Worm (Caenorhabditis elegans) whole organism, L2 larva: Measurements from ENCODE around the gene ZK688.5.

Experiments used
- C34F6.9 ChIP-seq: fragments of 150-350 bp; optimal IDR thresholded peaks from 2 replicates; lab custom pipeline; 2014; ENCODE audit warnings: missing biosample characterization, missing genetic modification characterization
- F13H6.1 ChIP-seq: sonication (generic microtip); optimal IDR thresholded peaks from 2 replicates; lab custom pipeline; 2016; ENCODE audit warnings: missing genetic modification characterization, missing compliant biosample characterization
- R02D3.7 ChIP-seq: fragments of 150-350 bp; optimal IDR thresholded peaks from 2 replicates; lab custom pipeline; 2014; ENCODE audit warnings: missing biosample characterization, missing genetic modification characterization
- Y55F3AM.14 ChIP-seq: fragments of 200-800 bp; sonication (Bioruptor generic); optimal IDR thresholded peaks from 2 replicates; lab custom pipeline; 2018; ENCODE audit warnings: mild to moderate bottlenecking, missing genetic modification characterization, missing compliant biosample characterization
- ZK546.5 ChIP-seq: sonication (generic microtip); optimal IDR thresholded peaks from 2 replicates; lab custom pipeline; 2017; ENCODE audit warnings: missing biosample characterization, missing genetic modification characterization
- alr-1 ChIP-seq: fragments of 150-350 bp; optimal IDR thresholded peaks from 2 replicates; lab custom pipeline; 2014; ENCODE audit warnings: missing biosample characterization, missing genetic modification characterization
- aly-2 ChIP-seq: fragments of 150-350 bp; optimal IDR thresholded peaks from 2 replicates; lab custom pipeline; 2014; ENCODE audit warnings: missing biosample characterization, missing genetic modification characterization
- ceh-16 ChIP-seq: fragments of 150-350 bp; optimal IDR thresholded peaks from 2 replicates; lab custom pipeline; 2014; ENCODE audit warnings: missing biosample characterization, missing genetic modification characterization
- ceh-82 ChIP-seq: fragments of 150-350 bp; optimal IDR thresholded peaks from 2 replicates; lab custom pipeline; 2014; ENCODE audit warnings: missing biosample characterization, missing genetic modification characterization
- crh-2 ChIP-seq: sonication (generic microtip); optimal IDR thresholded peaks from 2 replicates; lab custom pipeline; 2017; ENCODE audit warnings: missing biosample characterization, missing genetic modification characterization
- dmd-4 ChIP-seq: sonication (generic microtip); optimal IDR thresholded peaks from 2 replicates; lab custom pipeline; 2017; ENCODE audit warnings: missing biosample characterization, missing genetic modification characterization
- egl-27 ChIP-seq: sonication (generic microtip); optimal IDR thresholded peaks from 3 replicates; lab custom pipeline; 2017; ENCODE audit warnings: missing biosample characterization, missing genetic modification reagents, missing genetic modification characterization
- elt-1 ChIP-seq: fragments of 150-350 bp; optimal IDR thresholded peaks from 2 replicates; lab custom pipeline; 2014; ENCODE audit warnings: missing biosample characterization, missing genetic modification characterization
- fos-1 ChIP-seq: fragments of 150-350 bp; optimal IDR thresholded peaks from 2 replicates; lab custom pipeline; 2014; ENCODE audit warnings: missing biosample characterization, missing genetic modification characterization
- gmeb-1 ChIP-seq: fragments of 150-350 bp; optimal IDR thresholded peaks from 2 replicates; lab custom pipeline; 2014; ENCODE audit warnings: missing biosample characterization, missing genetic modification characterization
- lin-13 ChIP-seq: fragments of 150-350 bp; optimal IDR thresholded peaks from 2 replicates; lab custom pipeline; 2014; ENCODE audit warnings: missing biosample characterization, missing genetic modification reagents, missing genetic modification characterization
- lsy-2 ChIP-seq, 2 experiments: fragments of 150-350 bp in 1 of 2; sonication (generic microtip) in 1 of 2; optimal IDR thresholded peaks; 2 replicates each; lab custom pipeline; 2014 to 2017; ENCODE audit warnings: missing biosample characterization in 2 of 2, missing genetic modification characterization in 2 of 2
- mab-5 ChIP-seq: fragments of 150-350 bp; optimal IDR thresholded peaks from 2 replicates; lab custom pipeline; 2014; ENCODE audit warnings: missing biosample characterization, missing genetic modification characterization
- mbf-1 ChIP-seq: sonication (generic microtip); optimal IDR thresholded peaks from 2 replicates; lab custom pipeline; 2017; ENCODE audit warnings: missing biosample characterization, missing genetic modification characterization
- mdl-1 ChIP-seq, 2 experiments: fragments of 150-350 bp in 1 of 2; sonication (generic microtip) in 1 of 2; optimal IDR thresholded peaks; 2 replicates each; lab custom pipeline; 2017; ENCODE audit warnings: missing biosample characterization in 2 of 2, missing genetic modification characterization in 2 of 2
- nhr-10 ChIP-seq: sonication (generic microtip); optimal IDR thresholded peaks from 2 replicates; lab custom pipeline; 2017; ENCODE audit warnings: missing biosample characterization, missing genetic modification characterization
- nhr-12 ChIP-seq: fragments of 150-350 bp; optimal IDR thresholded peaks from 2 replicates; lab custom pipeline; 2014; ENCODE audit warnings: missing biosample characterization, missing genetic modification characterization
- nhr-129 ChIP-seq: fragments of 150-350 bp; optimal IDR thresholded peaks from 2 replicates; lab custom pipeline; 2014; ENCODE audit warnings: missing biosample characterization, missing genetic modification characterization
- nhr-23 ChIP-seq: fragments of 150-350 bp; optimal IDR thresholded peaks from 2 replicates; lab custom pipeline; 2014; ENCODE audit warnings: missing biosample characterization, missing genetic modification reagents, missing genetic modification characterization
- nhr-237 ChIP-seq: fragments of 150-350 bp; optimal IDR thresholded peaks from 2 replicates; lab custom pipeline; 2014; ENCODE audit warnings: missing biosample characterization, missing genetic modification characterization
- nhr-6 ChIP-seq: fragments of 150-350 bp; optimal IDR thresholded peaks from 2 replicates; lab custom pipeline; 2014; ENCODE audit warnings: missing biosample characterization, missing genetic modification characterization
- nhr-77 ChIP-seq: fragments of 150-350 bp; optimal IDR thresholded peaks from 2 replicates; lab custom pipeline; 2014; ENCODE audit warnings: missing biosample characterization, missing genetic modification characterization
- peb-1 ChIP-seq: fragments of 150-350 bp; optimal IDR thresholded peaks from 2 replicates; lab custom pipeline; 2014; ENCODE audit warnings: missing biosample characterization, missing genetic modification characterization
- skn-1 ChIP-seq: sonication (generic microtip); optimal IDR thresholded peaks from 2 replicates; lab custom pipeline; 2017; ENCODE audit warnings: missing biosample characterization, missing genetic modification characterization
- sma-3 ChIP-seq: sonication (generic microtip); optimal IDR thresholded peaks from 2 replicates; lab custom pipeline; 2016; ENCODE audit warnings: missing genetic modification reagents, missing genetic modification characterization, missing compliant biosample characterization
- sma-9 ChIP-seq, 2 experiments: fragments of 150-350 bp in 1 of 2; sonication (generic microtip) in 1 of 2; optimal IDR thresholded peaks; 2 replicates each; lab custom pipeline; 2014 to 2016; ENCODE audit warnings: missing genetic modification characterization in 2 of 2, mild to moderate bottlenecking in 1 of 2, missing biosample characterization in 1 of 2, missing compliant biosample characterization in 1 of 2, missing genetic modification reagents in 1 of 2, moderate library complexity in 1 of 2
- snpc-4 ChIP-seq: fragments of 150-350 bp; optimal IDR thresholded peaks from 2 replicates; lab custom pipeline; 2014; ENCODE audit warnings: missing biosample characterization, missing genetic modification characterization
- unc-39 ChIP-seq: fragments of 150-350 bp; optimal IDR thresholded peaks from 2 replicates; lab custom pipeline; 2014; ENCODE audit warnings: missing biosample characterization, missing genetic modification characterization
- unc-55 ChIP-seq: fragments of 150-350 bp; sonication (generic microtip); optimal IDR thresholded peaks from 3 replicates; lab custom pipeline; 2014; ENCODE audit warnings: missing biosample characterization, missing genetic modification reagents, missing genetic modification characterization
- zag-1 ChIP-seq: fragments of 150-350 bp; optimal IDR thresholded peaks from 2 replicates; lab custom pipeline; 2014; ENCODE audit warnings: missing biosample characterization, missing genetic modification characterization
- ztf-11 ChIP-seq: sonication (generic microtip); optimal IDR thresholded peaks from 2 replicates; lab custom pipeline; 2017; ENCODE audit warnings: missing biosample characterization, missing genetic modification characterization
- ztf-4 ChIP-seq: fragments of 150-350 bp; optimal IDR thresholded peaks from 2 replicates; lab custom pipeline; 2014; ENCODE audit warnings: missing biosample characterization, missing genetic modification characterization

ZK688.5 gene

DNA sequence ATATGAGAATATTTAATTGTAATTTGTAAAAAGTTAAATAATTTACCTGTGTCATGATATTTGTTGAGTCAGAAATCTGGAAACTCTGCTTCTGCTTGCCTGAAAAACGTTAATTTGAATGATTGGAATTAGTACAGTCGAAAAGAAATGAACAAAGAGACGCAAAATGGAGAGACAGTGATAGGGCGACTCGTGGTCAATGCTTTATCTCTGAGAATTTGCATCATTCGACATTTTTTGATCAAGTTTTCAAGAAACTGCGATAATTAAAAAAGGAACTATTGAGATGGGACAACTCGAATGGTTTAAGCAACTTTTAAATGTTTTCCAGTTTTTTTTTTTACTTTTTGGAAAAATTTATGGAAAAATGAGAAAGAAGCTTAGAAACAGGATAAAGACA is 30.5 kb downstream of the ZK688.5 start, which contains the start of gene cuc-1:
Gene cuc-1 (minus strand): TSS at position 101 of the 400 bp plus-strand sequence.
- peak; percentile 10 for TF ChIP-seq fos-1 (tag; lab: Kevin White, UChicago)
- no peak for TF ChIP-seq gmeb-1 (tag; lab: Kevin White, UChicago)
- no peak for TF ChIP-seq mab-5 (tag; lab: Kevin White, UChicago)

ce11 chrIII:7859313-7859712 is 32.1 kb downstream of the ZK688.5 start, which contains the start of gene tomm-7:
tomm-7 (plus strand) TSS chrIII:7859613.
- TF ChIP-seq nhr-23 (tag; lab: Kevin White, UChicago) (no peak), mdl-1 (tag; optimal IDR thresholded peaks at IDR 0.05; lab: Kevin White, UChicago) (no peak), nhr-10 (tag; lab: Kevin White, UChicago) (no peak), nhr-237 (tag; lab: Kevin White, UChicago) (no peak), zag-1 (tag; lab: Kevin White, UChicago) (no peak), egl-27 (tag; lab: Kevin White, UChicago) (no peak), nhr-6 (tag; lab: Kevin White, UChicago) (no peak), ZK546.5 (no peak), mbf-1 (tag; lab: Kevin White, UChicago) (no peak), R02D3.7 (no peak), snpc-4 (tag; lab: Kevin White, UChicago) (no peak), dmd-4 (no peak), nhr-77 (tag; lab: Kevin White, UChicago) (no peak), nhr-12 (no peak), F13H6.1 (tag; lab: Kevin White, UChicago) (no peak), lin-13 (GFP tag; lab: Kevin White, UChicago) (no peak), nhr-129 (no peak), lsy-2 (tag; optimal IDR thresholded peaks at IDR 0.05; lab: Kevin White, UChicago) (no peak), elt-1 (tag; lab: Kevin White, UChicago) (no peak)

DNA sequence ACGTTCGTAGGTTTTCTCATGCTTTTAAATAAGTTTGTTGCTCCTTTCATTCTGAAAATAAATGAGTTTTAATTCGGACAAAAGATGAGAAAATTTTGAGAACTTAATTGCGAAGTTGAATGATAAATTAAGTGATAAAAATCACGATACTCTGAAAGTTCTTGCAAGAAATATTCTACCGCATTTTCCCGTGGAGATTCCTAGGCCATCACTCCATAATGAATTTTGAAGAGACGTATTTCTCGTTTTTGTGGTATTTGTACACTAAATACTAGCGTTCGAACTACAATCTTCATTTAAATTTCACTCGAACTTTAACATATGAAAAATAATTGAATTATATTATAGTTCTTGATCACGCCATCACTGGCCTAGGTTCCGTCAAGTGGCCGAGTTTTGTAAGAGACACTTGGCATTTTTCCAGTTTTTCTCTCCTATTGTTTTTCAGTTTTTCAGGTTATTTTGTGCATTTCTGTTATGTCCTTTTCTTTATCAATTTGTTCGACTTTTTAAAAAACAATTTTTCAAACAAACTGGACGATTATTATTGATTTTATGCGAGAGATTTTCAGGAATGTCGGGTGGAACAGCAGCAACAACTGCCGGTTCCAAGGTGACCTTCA is 32.9 kb downstream of the ZK688.5 start, which contains the start of the genes coq-5 and ufm-1:
Gene coq-5 (minus strand): TSS at position 51 of the 623 bp plus-strand sequence.
Gene ufm-1 (plus strand): TSS at position 573 of the 623 bp plus-strand sequence.
- no peak for TF ChIP-seq aly-2 (tag; lab: Kevin White, UChicago)
- TF ChIP-seq Y55F3AM.14 (GFP tag; lab: Kevin White, UChicago) = no peak
- peak in 1 of 2 experiments; percentile 43 for TF ChIP-seq lsy-2 (tag; optimal IDR thresholded peaks at IDR 0.05; lab: Kevin White, UChicago)
- no peak for TF ChIP-seq nhr-237 (tag; lab: Kevin White, UChicago)
- TF ChIP-seq skn-1 (tag; lab: Kevin White, UChicago) = no peak
- no peak for TF ChIP-seq ztf-4 (tag; lab: Kevin White, UChicago)
- TF ChIP-seq egl-27 (tag; lab: Kevin White, UChicago) = no peak
- no peak for TF ChIP-seq ztf-11 (tag; lab: Kevin White, UChicago)
- TF ChIP-seq fos-1 (tag; lab: Kevin White, UChicago) = no peak
- no peak for TF ChIP-seq peb-1 (tag; lab: Kevin White, UChicago)
- TF ChIP-seq unc-55 (GFP tag; lab: Kevin White, UChicago) = no peak
- TF ChIP-seq sma-9 (GFP tag; optimal IDR thresholded peaks at IDR 0.05; lab: Kevin White, UChicago) = no peak
- no peak for TF ChIP-seq sma-9 (tag; optimal IDR thresholded peaks at IDR 0.05; lab: Kevin White, UChicago)
- no peak for TF ChIP-seq unc-39
- TF ChIP-seq ceh-82 (tag; lab: Kevin White, UChicago) = no peak
- no peak for TF ChIP-seq dmd-4
- peak; percentile 7 for TF ChIP-seq crh-2 (tag; lab: Kevin White, UChicago)
- TF ChIP-seq C34F6.9 (tag; lab: Kevin White, UChicago) = peak; percentile 56
- TF ChIP-seq nhr-129 = no peak
- peak; percentile 18 for TF ChIP-seq sma-3
- TF ChIP-seq ZK546.5 = no peak
- TF ChIP-seq nhr-77 (tag; lab: Kevin White, UChicago) = no peak
- no peak for TF ChIP-seq nhr-23 (tag; lab: Kevin White, UChicago)
- no peak for TF ChIP-seq ceh-16 (tag; lab: Kevin White, UChicago)

- TF ChIP-seq alr-1 (no peak), Y55F3AM.14 (GFP tag; lab: Kevin White, UChicago) (no peak)
- TF ChIP-seq, all 48 proteins: peak for 0
Observed at ce11 chrIII:7857142-7857541, 34.3 kb downstream of the ZK688.5 start, which contains the start of gene tag-307. tag-307 (minus strand) TSS chrIII:7857242.
